Worm (Caenorhabditis elegans): ENCODE data around the gene R04F11.5.

DNA sequence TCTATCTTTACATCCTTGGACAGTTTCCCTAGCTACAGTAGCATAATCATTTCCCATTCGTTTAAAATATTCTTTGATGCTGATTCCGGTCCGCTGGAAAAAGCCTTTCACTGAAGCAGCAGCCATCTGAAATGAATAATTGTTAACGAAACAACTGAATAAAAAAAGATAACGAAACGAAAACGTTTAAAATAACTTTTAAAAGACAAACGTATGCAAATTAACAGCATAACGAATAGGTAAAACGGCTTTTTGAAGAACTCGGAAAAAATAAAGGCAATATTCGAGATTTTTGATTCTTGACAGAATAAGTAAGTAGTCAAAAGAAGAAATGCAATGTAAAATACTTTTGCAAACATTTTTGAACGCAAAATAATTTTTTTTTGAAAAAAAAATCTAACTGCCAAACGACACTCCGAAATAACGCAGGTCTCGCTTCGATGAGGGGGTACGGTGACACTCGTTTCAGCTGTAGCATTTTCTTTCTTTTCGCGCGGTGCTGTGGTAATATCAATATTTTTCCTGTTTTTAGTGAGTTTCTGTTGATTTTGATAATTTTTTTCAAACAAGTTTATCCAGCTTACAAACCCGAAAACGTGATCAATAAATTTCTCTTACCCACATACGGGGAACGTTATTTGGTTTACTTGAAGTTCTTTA lies at the start of gene R04F11.5, which contains the start of gene R04F11.2:
- TF ChIP-seq tbx-37 (GFP tag; conservative IDR thresholded peaks at IDR 0.05) (no peak), ama-1 (optimal IDR thresholded peaks at IDR 0.05) (no peak), ets-7 (tag; optimal IDR thresholded peaks at IDR 0.05) (no peak), aly-1 (tag; optimal IDR thresholded peaks at IDR 0.05) (no peak), tbx-11 (GFP tag; IDR thresholded peaks at IDR 0.05) (no peak)
